Worm (Caenorhabditis elegans) whole organism, L2 larva: ENCODE data around the gene chil-26.

Source experiments
- ceh-16 ChIP-seq: fragments of 150-350 bp; optimal IDR thresholded peaks from 2 replicates; lab custom pipeline; 2014; ENCODE audit warnings: missing biosample characterization, missing genetic modification characterization
- egl-27 ChIP-seq: sonication (generic microtip); optimal IDR thresholded peaks from 3 replicates; lab custom pipeline; 2017; ENCODE audit warnings: missing biosample characterization, missing genetic modification reagents, missing genetic modification characterization
- elt-1 ChIP-seq: fragments of 150-350 bp; optimal IDR thresholded peaks from 2 replicates; lab custom pipeline; 2014; ENCODE audit warnings: missing biosample characterization, missing genetic modification characterization
- nhr-11 ChIP-seq: fragments of 150-350 bp; optimal IDR thresholded peaks from 2 replicates; lab custom pipeline; 2014; ENCODE audit warnings: missing biosample characterization, missing genetic modification characterization
- nhr-12 ChIP-seq: fragments of 150-350 bp; optimal IDR thresholded peaks from 2 replicates; lab custom pipeline; 2014; ENCODE audit warnings: missing biosample characterization, missing genetic modification characterization
- nhr-21 ChIP-seq: fragments of 150-350 bp; optimal IDR thresholded peaks from 2 replicates; lab custom pipeline; 2014; ENCODE audit warnings: missing biosample characterization, missing genetic modification characterization
- nhr-6 ChIP-seq: fragments of 150-350 bp; optimal IDR thresholded peaks from 2 replicates; lab custom pipeline; 2014; ENCODE audit warnings: missing biosample characterization, missing genetic modification characterization
- snpc-4 ChIP-seq: fragments of 150-350 bp; optimal IDR thresholded peaks from 2 replicates; lab custom pipeline; 2014; ENCODE audit warnings: missing biosample characterization, missing genetic modification characterization
- unc-39 ChIP-seq: fragments of 150-350 bp; optimal IDR thresholded peaks from 2 replicates; lab custom pipeline; 2014; ENCODE audit warnings: missing biosample characterization, missing genetic modification characterization
- unc-62 ChIP-seq: fragments of 150-350 bp; optimal IDR thresholded peaks from 2 replicates; lab custom pipeline; 2014; ENCODE audit warnings: missing biosample characterization, missing genetic modification reagents, missing genetic modification characterization
- zag-1 ChIP-seq: fragments of 150-350 bp; optimal IDR thresholded peaks from 2 replicates; lab custom pipeline; 2014; ENCODE audit warnings: missing biosample characterization, missing genetic modification characterization

DNA sequence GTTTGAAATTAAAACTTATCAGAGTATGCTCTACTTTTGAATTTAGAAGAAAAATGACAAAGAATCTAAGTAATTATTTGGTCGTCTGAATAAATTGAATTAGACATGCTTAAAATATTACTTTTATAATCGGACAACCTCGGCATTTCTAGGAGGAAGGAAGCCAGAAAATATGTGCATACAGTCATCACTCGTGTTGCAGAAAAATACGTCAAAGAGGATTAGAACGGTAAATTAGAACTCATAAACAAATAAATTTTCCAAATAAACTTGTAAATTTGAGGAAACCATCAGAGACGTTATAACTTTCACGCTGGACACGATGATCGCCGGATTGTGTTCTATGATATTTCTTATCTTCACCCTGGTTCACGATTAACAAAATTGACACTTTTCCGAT is 20.6 kb upstream of the chil-26 start, which contains the start of gene chil-19:
- no peak for TF ChIP-seq snpc-4 (tag; lab: Kevin White, UChicago)
- TF ChIP-seq nhr-12 (tag; lab: Kevin White, UChicago) = no peak
- no peak for TF ChIP-seq egl-27 (tag; lab: Kevin White, UChicago)
- TF ChIP-seq unc-39 (tag; lab: Kevin White, UChicago) = no peak
- no peak for TF ChIP-seq elt-1 (tag; lab: Kevin White, UChicago)
- no peak for TF ChIP-seq ceh-16 (tag; lab: Kevin White, UChicago)
- no peak for TF ChIP-seq unc-62
- no peak for TF ChIP-seq zag-1
- no peak for TF ChIP-seq nhr-21 (tag; lab: Kevin White, UChicago)
- no peak for TF ChIP-seq nhr-6
- TF ChIP-seq nhr-11 (tag; lab: Kevin White, UChicago) = no peak
